Fruit fly (Drosophila melanogaster) whole organism, pupa: ENCODE data around the gene CG45307.

ENCODE experiments used
- CG10348 ChIP-seq: fragments of 200-800 bp; sonication (Bioruptor generic); IDR thresholded peaks from 2 replicates; pipeline ENCODE4 v1.3.6; 2022; ENCODE audit warnings: missing biosample characterization, missing genetic modification characterization
- CG12605 ChIP-seq: fragments of 200-800 bp; sonication (Bioruptor generic); IDR thresholded peaks from 2 replicates; pipeline ENCODE4 v1.3.6; 2022; ENCODE audit warnings: missing biosample characterization, missing genetic modification characterization
- CG14655 ChIP-seq: fragments of 200-800 bp; sonication (Bioruptor generic); optimal IDR thresholded peaks from 3 replicates; lab custom pipeline; 2017; ENCODE audit warnings: mild to moderate bottlenecking, missing biosample characterization, missing genetic modification reagents, missing genetic modification characterization
- CG32121 ChIP-seq: fragments of 200-800 bp; sonication (Bioruptor generic); IDR thresholded peaks from 2 replicates; pipeline ENCODE4 v1.3.6; 2022; ENCODE audit warnings: missing biosample characterization, missing genetic modification characterization
- CG34367 ChIP-seq: fragments of 200-800 bp; sonication (Bioruptor generic); optimal IDR thresholded peaks from 2 replicates; lab custom pipeline; 2018; ENCODE audit warnings: missing biosample characterization, mild to moderate bottlenecking, missing genetic modification characterization
- CG4496 ChIP-seq: fragments of 200-800 bp; sonication (Bioruptor generic); IDR thresholded peaks from 3 replicates; pipeline ENCODE4 v1.3.6; 2022; ENCODE audit warnings: missing biosample characterization, missing genetic modification characterization
- CG8301 ChIP-seq: fragments of 200-800 bp; sonication (Bioruptor generic); optimal IDR thresholded peaks from 2 replicates; lab custom pipeline; 2018; ENCODE audit warnings: missing biosample characterization, mild to moderate bottlenecking, missing genetic modification characterization
- CG9948 ChIP-seq: fragments of 200-800 bp; sonication (Bioruptor generic); optimal IDR thresholded peaks from 2 replicates; lab custom pipeline; 2018; ENCODE audit warnings: missing biosample characterization, mild to moderate bottlenecking, missing genetic modification characterization, moderate library complexity
- D1 ChIP-seq: fragments of 200-800 bp; sonication (Bioruptor generic); optimal IDR thresholded peaks from 2 replicates; lab custom pipeline; 2018; ENCODE audit warnings: missing biosample characterization, mild to moderate bottlenecking, missing genetic modification characterization, moderate library complexity
- EcR ChIP-seq: fragments of 200-800 bp; sonication (Bioruptor generic); optimal IDR thresholded peaks from 3 replicates; lab custom pipeline; 2019; ENCODE audit warnings: missing biosample characterization, missing genetic modification characterization, mild to moderate bottlenecking, moderate library complexity, missing genetic modification reagents
- Pif1A ChIP-seq: fragments of 200-800 bp; sonication (Bioruptor generic); optimal IDR thresholded peaks from 3 replicates; lab custom pipeline; 2016; ENCODE audit warnings: missing biosample characterization, missing genetic modification characterization
- Snoo ChIP-seq: fragments of 200-800 bp; sonication (Bioruptor generic); optimal IDR thresholded peaks from 3 replicates; lab custom pipeline; 2017; ENCODE audit warnings: missing biosample characterization, mild to moderate bottlenecking, missing genetic modification characterization, inconsistent platforms
- fd96Ca ChIP-seq: fragments of 200-800 bp; sonication (Bioruptor generic); IDR thresholded peaks from 3 replicates; pipeline ENCODE4 v1.3.6; 2022; ENCODE audit warnings: missing biosample characterization, missing genetic modification characterization

DNA sequence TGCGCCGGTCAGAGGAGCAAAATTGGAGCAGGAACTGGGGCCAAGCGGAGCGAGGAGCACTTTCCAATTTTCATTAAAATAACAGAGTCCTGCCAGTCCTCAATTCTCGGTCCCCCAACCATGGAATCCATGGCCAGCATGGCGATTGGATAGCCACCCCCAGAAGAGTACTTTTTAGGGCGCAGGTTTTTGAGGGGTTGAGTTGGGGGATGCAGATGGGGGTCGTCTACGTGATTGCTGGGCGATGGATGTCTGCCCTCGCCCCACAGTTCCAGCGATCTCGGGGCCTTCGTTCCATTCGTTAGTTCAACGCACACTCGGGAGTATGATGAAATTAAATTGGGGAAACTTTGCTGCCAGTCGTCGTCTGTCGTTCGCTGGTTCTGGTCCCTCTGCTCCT is 39.8 kb upstream of the CG45307 start:
- TF ChIP-seq CG4496 (GFP tag; lab: Robert Waterston, UW) (no peak), CG10348 (GFP tag; lab: Robert Waterston, UW) (no peak), CG12605 (GFP tag; lab: Robert Waterston, UW) (no peak), CG14655 (GFP tag; lab: Kevin White, UChicago) (no peak), CG9948 (tag; lab: Kevin White, UChicago) (no peak), EcR (GFP tag; lab: Kevin White, UChicago) (no peak), D1 (no peak), Snoo (no peak), fd96Ca (no peak), CG32121 (GFP tag; lab: Robert Waterston, UW) (no peak), Pif1A (GFP tag; lab: Kevin White, UChicago) (no peak), CG8301 (tag; lab: Kevin White, UChicago) (no peak), CG34367 (tag; lab: Kevin White, UChicago) (no peak)
